Worm (Caenorhabditis elegans) whole organism, late embryonic: Measurements from ENCODE around the gene R05G6.9.

Experiments used
- F13H6.1 ChIP-seq: sonication (generic microtip); optimal IDR thresholded peaks from 2 replicates; lab custom pipeline; 2016; ENCODE audit warnings: missing genetic modification characterization, missing compliant biosample characterization
- K09A11.1 ChIP-seq: sonication (generic microtip); optimal IDR thresholded peaks from 2 replicates; lab custom pipeline; 2017; ENCODE audit warnings: antibody characterized with exemption, mild to moderate bottlenecking, missing genetic modification characterization, missing compliant biosample characterization; ENCODE audit not compliant: insufficient read depth
- ceh-14 ChIP-seq: sonication (generic microtip); optimal IDR thresholded peaks from 2 replicates; lab custom pipeline; 2016; ENCODE audit warnings: missing genotype, missing genetic modification characterization, missing compliant biosample characterization
- ceh-22 ChIP-seq: sonication (generic microtip); optimal IDR thresholded peaks from 2 replicates; lab custom pipeline; 2017; ENCODE audit warnings: missing biosample characterization, missing genetic modification characterization
- ceh-24 ChIP-seq: sonication (generic microtip); optimal IDR thresholded peaks from 2 replicates; lab custom pipeline; 2016; ENCODE audit warnings: mild to moderate bottlenecking, missing genetic modification characterization, missing compliant biosample characterization
- ceh-6 ChIP-seq: fragments of 200-800 bp; sonication (Bioruptor generic); optimal IDR thresholded peaks from 2 replicates; lab custom pipeline; 2018; ENCODE audit warnings: mild to moderate bottlenecking, missing genetic modification characterization, missing compliant biosample characterization
- che-1 ChIP-seq: sonication (generic microtip); optimal IDR thresholded peaks from 2 replicates; lab custom pipeline; 2016; ENCODE audit warnings: mild to moderate bottlenecking, missing genetic modification characterization, missing compliant biosample characterization
- dmd-4 ChIP-seq: sonication (generic microtip); optimal IDR thresholded peaks from 2 replicates; lab custom pipeline; 2016; ENCODE audit warnings: borderline replicate concordance, missing genetic modification characterization, missing compliant biosample characterization
- nhr-11 ChIP-seq: fragments of 150-350 bp; optimal IDR thresholded peaks from 2 replicates; lab custom pipeline; 2014; ENCODE audit warnings: missing biosample characterization, missing genetic modification characterization
- pax-1 ChIP-seq: fragments of 150-350 bp; optimal IDR thresholded peaks from 2 replicates; lab custom pipeline; 2014; ENCODE audit warnings: missing biosample characterization, missing genetic modification characterization
- pha-4 ChIP-seq: fragments of 150-350 bp; optimal IDR thresholded peaks from 2 replicates; lab custom pipeline; 2018; ENCODE audit warnings: missing biosample characterization, missing genetic modification reagents, missing genetic modification characterization
- pqm-1 ChIP-seq: sonication (generic microtip); optimal IDR thresholded peaks from 2 replicates; lab custom pipeline; 2016; ENCODE audit warnings: missing genetic modification characterization, missing compliant biosample characterization

DNA sequence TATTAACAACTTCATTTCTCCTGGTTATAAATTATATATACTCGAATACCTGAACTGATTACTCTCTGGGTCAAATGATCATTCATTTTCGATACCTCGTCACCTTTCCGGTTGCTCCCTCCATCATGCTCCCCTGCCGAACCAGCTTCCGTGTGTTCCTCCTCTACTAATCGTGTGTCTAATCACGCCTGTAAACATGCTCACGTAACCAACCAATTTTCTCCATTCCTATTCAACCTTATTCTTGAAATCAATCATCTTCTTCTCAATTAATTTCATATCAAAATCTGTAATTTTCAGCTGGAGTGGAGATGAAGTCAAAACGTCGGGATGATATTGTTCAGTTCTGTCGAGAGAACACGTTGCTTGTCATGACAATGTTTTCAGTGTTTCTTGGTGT is 12.7 kb downstream of the R05G6.9 start, which contains the start of gene glt-6:
- TF ChIP-seq F13H6.1 (no peak), che-1 (tag; lab: Kevin White, UChicago) (no peak), pqm-1 (tag; lab: Kevin White, UChicago) (no peak), ceh-24 (tag; lab: Kevin White, UChicago) (no peak), ceh-14 (tag; lab: Kevin White, UChicago) (no peak), ceh-6 (GFP tag; lab: Kevin White, UChicago) (no peak), dmd-4 (tag; lab: Kevin White, UChicago) (no peak), pha-4 (tag; lab: Kevin White, UChicago) (no peak), pax-1 (tag; lab: Kevin White, UChicago) (no peak), nhr-11 (no peak), K09A11.1 (tag; lab: Kevin White, UChicago) (no peak), ceh-22 (tag; lab: Kevin White, UChicago) (no peak)
